Fruit fly (Drosophila melanogaster) whole organism, embryonic: Measurements from ENCODE around the gene Mrtf.

Experiments used
- Atf-2 ChIP-seq: fragments of 200-800 bp; sonication (Bioruptor generic); optimal IDR thresholded peaks from 2 replicates; lab custom pipeline; 2016; ENCODE audit warnings: missing biosample characterization, missing genetic modification characterization
- Bgb ChIP-seq: fragments of 200-800 bp; sonication (Bioruptor generic); IDR thresholded peaks from 2 replicates; pipeline ENCODE4 v1.3.6; 2022; ENCODE audit warnings: missing biosample characterization, missing genetic modification characterization; ENCODE audit not compliant: partially characterized antibody
- Blimp-1 ChIP-seq: fragments of 200-800 bp; sonication (Bioruptor generic); optimal IDR thresholded peaks from 3 replicates; lab custom pipeline; 2018; ENCODE audit warnings: missing biosample characterization, missing genetic modification characterization, mild to moderate bottlenecking, moderate library complexity, missing genetic modification reagents
- CG10959 ChIP-seq: fragments of 200-800 bp; sonication (Bioruptor generic); IDR thresholded peaks from 2 replicates; pipeline ENCODE4 v1.3.6; 2022; ENCODE audit warnings: missing biosample characterization, missing genetic modification characterization
- CG11247 ChIP-seq: fragments of 200-800 bp; sonication (Bioruptor generic); IDR thresholded peaks from 2 replicates; pipeline ENCODE4 v1.3.6; 2022; ENCODE audit warnings: missing biosample characterization, missing genetic modification characterization
- CG12236 ChIP-seq: fragments of 200-800 bp; sonication (Bioruptor generic); optimal IDR thresholded peaks from 2 replicates; lab custom pipeline; 2016; ENCODE audit warnings: missing biosample characterization, missing genetic modification characterization
- CG1233 ChIP-seq: fragments of 200-800 bp; sonication (Bioruptor generic); optimal IDR thresholded peaks from 4 replicates; lab custom pipeline; 2018; ENCODE audit warnings: missing biosample characterization, mild to moderate bottlenecking, missing genetic modification characterization
- CG14441 ChIP-seq: fragments of 200-800 bp; sonication (Bioruptor generic); IDR thresholded peaks from 2 replicates; pipeline ENCODE4 v1.3.6; 2022; ENCODE audit warnings: missing biosample characterization, missing genetic modification characterization
- CG14860 ChIP-seq: fragments of 200-800 bp; sonication (Bioruptor generic); IDR thresholded peaks from 3 replicates; pipeline ENCODE4 v1.3.6; 2022; ENCODE audit warnings: missing biosample characterization, missing genetic modification characterization; ENCODE audit not compliant: partially characterized antibody
- CG17328 ChIP-seq: fragments of 200-800 bp; sonication (Bioruptor generic); IDR thresholded peaks from 2 replicates; pipeline ENCODE4 v1.3.6; 2022; ENCODE audit warnings: missing biosample characterization, missing genetic modification characterization
- CG18619 ChIP-seq: fragments of 200-800 bp; sonication (Bioruptor generic); optimal IDR thresholded peaks from 3 replicates; lab custom pipeline; 2017; ENCODE audit warnings: missing biosample characterization, mild to moderate bottlenecking, missing genetic modification characterization
- CG3281 ChIP-seq: fragments of 200-800 bp; sonication (Bioruptor generic); optimal IDR thresholded peaks from 3 replicates; lab custom pipeline; 2017; ENCODE audit warnings: missing biosample characterization, mild to moderate bottlenecking, missing genetic modification characterization
- CG33213 ChIP-seq: fragments of 200-800 bp; sonication (Bioruptor generic); optimal IDR thresholded peaks from 3 replicates; lab custom pipeline; 2016; ENCODE audit warnings: missing biosample characterization, missing genetic modification characterization
- CG4404 ChIP-seq: fragments of 200-800 bp; sonication (Bioruptor generic); IDR thresholded peaks from 2 replicates; pipeline ENCODE4 v1.3.6; 2022; ENCODE audit warnings: missing biosample characterization, missing genetic modification characterization
- CG4617 ChIP-seq: fragments of 200-800 bp; sonication (Bioruptor generic); optimal IDR thresholded peaks from 3 replicates; lab custom pipeline; 2016; ENCODE audit warnings: missing biosample characterization, missing genetic modification characterization, borderline replicate concordance
- CG4707 ChIP-seq: fragments of 200-800 bp; sonication (Bioruptor generic); optimal IDR thresholded peaks from 2 replicates; lab custom pipeline; 2018; ENCODE audit warnings: missing biosample characterization, mild to moderate bottlenecking, missing genetic modification characterization, moderate library complexity
- CG7556 ChIP-seq: fragments of 200-800 bp; sonication (Bioruptor generic); optimal IDR thresholded peaks from 2 replicates; lab custom pipeline; 2017; ENCODE audit warnings: missing biosample characterization, mild to moderate bottlenecking, missing genetic modification characterization
- CG9727 ChIP-seq: fragments of 200-800 bp; sonication (Bioruptor generic); optimal IDR thresholded peaks from 3 replicates; lab custom pipeline; 2017; ENCODE audit warnings: missing biosample characterization, mild to moderate bottlenecking, missing genetic modification characterization
- CrebB ChIP-seq: fragments of 200-800 bp; sonication (Bioruptor generic); optimal IDR thresholded peaks from 3 replicates; lab custom pipeline; 2018; ENCODE audit warnings: missing biosample characterization, mild to moderate bottlenecking, missing genetic modification characterization
- Dek ChIP-seq: fragments of 200-800 bp; sonication (Bioruptor generic); optimal IDR thresholded peaks from 3 replicates; lab custom pipeline; 2019; ENCODE audit warnings: missing biosample characterization, mild to moderate bottlenecking, missing genetic modification characterization, moderate library complexity
- Fer1 ChIP-seq: fragments of 200-800 bp; sonication (Bioruptor generic); optimal IDR thresholded peaks from 2 replicates; lab custom pipeline; 2017; ENCODE audit warnings: missing biosample characterization, mild to moderate bottlenecking, missing genetic modification characterization
- Hmx ChIP-seq: fragments of 200-800 bp; sonication (Bioruptor generic); optimal IDR thresholded peaks from 2 replicates; lab custom pipeline; 2016; ENCODE audit warnings: missing biosample characterization, missing genetic modification characterization
- Hr3 ChIP-seq: fragments of 200-800 bp; sonication (Bioruptor generic); optimal IDR thresholded peaks from 3 replicates; lab custom pipeline; 2016; ENCODE audit warnings: missing biosample characterization, missing genetic modification characterization
- Hr51 ChIP-seq, 2 experiments: fragments of 200-800 bp; sonication (Bioruptor generic); optimal IDR thresholded peaks; 2 replicates in 1 of 2; 3 replicates in 1 of 2; lab custom pipeline; 2016 to 2018; ENCODE audit warnings: missing biosample characterization in 2 of 2, missing genetic modification characterization in 2 of 2, mild to moderate bottlenecking in 1 of 2, moderate library complexity in 1 of 2
- MBD-R2 ChIP-seq: fragments of 200-800 bp; sonication (Bioruptor generic); IDR thresholded peaks from 2 replicates; pipeline ENCODE4 v1.3.6; 2022; ENCODE audit warnings: missing biosample characterization, missing genetic modification characterization
- Oli ChIP-seq: fragments of 200-800 bp; sonication (Bioruptor generic); optimal IDR thresholded peaks from 2 replicates; lab custom pipeline; 2018; ENCODE audit warnings: missing biosample characterization, mild to moderate bottlenecking, missing genetic modification characterization, moderate library complexity
- Ptx1 ChIP-seq: fragments of 200-800 bp; sonication (Bioruptor generic); IDR thresholded peaks from 2 replicates; pipeline ENCODE4 v1.3.6; 2022; ENCODE audit warnings: missing biosample characterization, missing genetic modification characterization
- Scr ChIP-seq: fragments of 200-800 bp; sonication (Bioruptor generic); IDR thresholded peaks from 2 replicates; pipeline ENCODE4 v1.3.6; 2022; ENCODE audit warnings: missing biosample characterization, missing genetic modification characterization; ENCODE audit not compliant: partially characterized antibody
- Sry-δ ChIP-seq: fragments of 200-800 bp; sonication (Bioruptor generic); optimal IDR thresholded peaks from 2 replicates; lab custom pipeline; 2016; ENCODE audit warnings: missing biosample characterization, missing genetic modification characterization
- Taf1 ChIP-seq: fragments of 200-800 bp; sonication (Bioruptor generic); IDR thresholded peaks from 2 replicates; pipeline ENCODE4 v1.3.6; 2022; ENCODE audit warnings: missing biosample characterization, missing genetic modification characterization
- cas ChIP-seq: fragments of 200-800 bp; sonication (Bioruptor generic); IDR thresholded peaks from 2 replicates; pipeline ENCODE4 v1.3.6; 2022; ENCODE audit warnings: missing biosample characterization, missing genetic modification characterization
- chm ChIP-seq: fragments of 200-800 bp; sonication (Bioruptor generic); IDR thresholded peaks from 2 replicates; pipeline ENCODE4 v1.3.6; 2022; ENCODE audit warnings: missing biosample characterization, missing genetic modification characterization
- ci ChIP-seq: fragments of 200-800 bp; sonication (Bioruptor generic); IDR thresholded peaks from 3 replicates; pipeline ENCODE4 v1.3.6; 2022; ENCODE audit warnings: missing biosample characterization, missing genetic modification characterization
- dmrt99B ChIP-seq: fragments of 200-800 bp; sonication (Bioruptor generic); optimal IDR thresholded peaks from 2 replicates; lab custom pipeline; 2018; ENCODE audit warnings: missing biosample characterization, mild to moderate bottlenecking, missing genetic modification characterization, moderate library complexity
- emc ChIP-seq: fragments of 200-800 bp; sonication (Bioruptor generic); optimal IDR thresholded peaks from 2 replicates; lab custom pipeline; 2016; ENCODE audit warnings: missing biosample characterization, missing genetic modification characterization
- esg ChIP-seq: fragments of 200-800 bp; sonication (Bioruptor generic); conservative IDR thresholded peaks from 2 replicates; pipeline ENCODE4 v1.3.6; 2022; ENCODE audit warnings: missing biosample characterization, missing genetic modification characterization
- exex ChIP-seq: fragments of 200-800 bp; sonication (Bioruptor generic); optimal IDR thresholded peaks from 4 replicates; lab custom pipeline; 2018; ENCODE audit warnings: missing biosample characterization, mild to moderate bottlenecking, missing genetic modification characterization, moderate library complexity
- fu2 ChIP-seq: fragments of 200-800 bp; sonication (Bioruptor generic); optimal IDR thresholded peaks from 2 replicates; lab custom pipeline; 2016; ENCODE audit warnings: missing biosample characterization, missing genetic modification characterization
- gcm2 ChIP-seq: fragments of 200-800 bp; sonication (Bioruptor generic); optimal IDR thresholded peaks from 2 replicates; lab custom pipeline; 2016; ENCODE audit warnings: missing biosample characterization, missing genetic modification characterization
- kni ChIP-seq: fragments of 200-800 bp; sonication (Bioruptor generic); optimal IDR thresholded peaks from 3 replicates; lab custom pipeline; 2017; ENCODE audit warnings: mild to moderate bottlenecking, missing biosample characterization, missing genetic modification reagents, missing genetic modification characterization
- lmd ChIP-seq: fragments of 200-800 bp; sonication (Bioruptor generic); IDR thresholded peaks from 2 replicates; pipeline ENCODE4 v1.3.6; 2022; ENCODE audit warnings: missing biosample characterization, missing genetic modification characterization
- luna ChIP-seq: fragments of 200-800 bp; sonication (Bioruptor generic); optimal IDR thresholded peaks from 2 replicates; lab custom pipeline; 2016; ENCODE audit warnings: missing biosample characterization, missing genetic modification characterization
- mirr ChIP-seq: fragments of 200-800 bp; sonication (Bioruptor generic); optimal IDR thresholded peaks from 3 replicates; lab custom pipeline; 2018; ENCODE audit warnings: missing biosample characterization, mild to moderate bottlenecking, missing genetic modification characterization
- nau ChIP-seq: fragments of 200-800 bp; sonication (Bioruptor generic); optimal IDR thresholded peaks from 3 replicates; lab custom pipeline; 2017; ENCODE audit warnings: missing biosample characterization, mild to moderate bottlenecking, missing genetic modification characterization, missing genetic modification reagents
- nmo ChIP-seq: fragments of 200-800 bp; sonication (Bioruptor generic); optimal IDR thresholded peaks from 2 replicates; lab custom pipeline; 2018; ENCODE audit warnings: missing biosample characterization, mild to moderate bottlenecking, missing genetic modification characterization, moderate library complexity
- onecut ChIP-seq: fragments of 200-800 bp; sonication (Bioruptor generic); IDR thresholded peaks from 2 replicates; pipeline ENCODE4 v1.3.6; 2022; ENCODE audit warnings: missing biosample characterization, missing genetic modification characterization
- p53 ChIP-seq: fragments of 200-800 bp; sonication (Bioruptor generic); optimal IDR thresholded peaks from 2 replicates; lab custom pipeline; 2016; ENCODE audit warnings: missing biosample characterization, missing genetic modification characterization
- run ChIP-seq: fragments of 200-800 bp; sonication (Bioruptor generic); optimal IDR thresholded peaks from 3 replicates; lab custom pipeline; 2018; ENCODE audit warnings: missing biosample characterization, mild to moderate bottlenecking, missing genetic modification characterization
- sim ChIP-seq: fragments of 200-800 bp; sonication (Bioruptor generic); IDR thresholded peaks from 2 replicates; pipeline ENCODE4 v1.3.6; 2022; ENCODE audit warnings: missing biosample characterization, missing genetic modification characterization
- tup ChIP-seq: fragments of 200-800 bp; sonication (Bioruptor generic); optimal IDR thresholded peaks from 2 replicates; lab custom pipeline; 2016; ENCODE audit warnings: missing biosample characterization, mild to moderate bottlenecking, missing genetic modification characterization, moderate library complexity

The Mrtf gene

dm6 chr3L:2745698-2746410, 20.5 kb downstream of the Mrtf start (continued):
- TF ChIP-seq kni (no peak), Ptx1 (GFP tag; lab: Robert Waterston, UW) (no peak), CG4404 (GFP tag; lab: Robert Waterston, UW) (no peak), Dek (tag; lab: Kevin White, UChicago) (no peak), CG9727 (GFP tag; lab: Kevin White, UChicago) (no peak), chm (GFP tag; lab: Robert Waterston, UW) (0 out of 2 replicates have a peak, but pooled peaks have one; percentile 28), lmd (GFP tag; lab: Robert Waterston, UW) (no peak), sim (GFP tag; lab: Robert Waterston, UW) (no peak), ci (GFP tag; lab: Robert Waterston, UW) (peak; percentile 32; the same call in 1 of the 3 replicates), Bgb (GFP tag; lab: Robert Waterston, UW) (no peak), onecut (GFP tag; lab: Robert Waterston, UW) (peak; percentile 91), nau (GFP tag; lab: Kevin White, UChicago) (no peak), exex (peak; percentile 62), mirr (peak; percentile 69), CG12236 (GFP tag; lab: Kevin White, UChicago) (no peak), CG11247 (no peak), CG4617 (GFP tag; lab: Kevin White, UChicago) (no peak), gcm2 (GFP tag; lab: Kevin White, UChicago) (no peak), CG14860 (GFP tag; lab: Robert Waterston, UW) (no peak), Blimp-1 (GFP tag; lab: Kevin White, UChicago) (no peak), Sry-δ (no peak), cas (GFP tag; lab: Robert Waterston, UW) (no peak), CG14441 (GFP tag; lab: Robert Waterston, UW) (no peak), tup (no peak), luna (GFP tag; lab: Kevin White, UChicago) (no peak), fu2 (GFP tag; lab: Kevin White, UChicago) (no peak), nmo (GFP tag; lab: Kevin White, UChicago) (no peak), run (tag; lab: Kevin White, UChicago) (no peak), p53 (GFP tag; lab: Kevin White, UChicago) (no peak), CG10959 (GFP tag; lab: Robert Waterston, UW) (no peak), MBD-R2 (GFP tag; lab: Robert Waterston, UW) (no peak), CG7556 (GFP tag; lab: Kevin White, UChicago) (no peak), Fer1 (GFP tag; lab: Kevin White, UChicago) (no peak), emc (no peak), Taf1 (GFP tag; lab: Robert Waterston, UW) (no peak), CG18619 (GFP tag; lab: Kevin White, UChicago) (no peak), Hmx (no peak), CG3281 (GFP tag; lab: Kevin White, UChicago) (no peak), CG33213 (GFP tag; lab: Kevin White, UChicago) (no peak), CG1233 (GFP tag; lab: Kevin White, UChicago) (no peak), CrebB (tag; lab: Kevin White, UChicago) (no peak), Hr3 (GFP tag; lab: Kevin White, UChicago) (no peak), Hr51 (GFP tag; optimal IDR thresholded peaks at IDR 0.05; lab: Kevin White, UChicago) (no peak), Scr (GFP tag; lab: Robert Waterston, UW) (no peak), CG17328 (GFP tag; lab: Robert Waterston, UW) (no peak), Atf-2 (no peak), dmrt99B (tag; lab: Kevin White, UChicago) (no peak), CG4707 (GFP tag; lab: Kevin White, UChicago) (no peak), Oli (tag; lab: Kevin White, UChicago) (no peak), esg (GFP tag; lab: Robert Waterston, UW) (no peak)
